Worm (Caenorhabditis elegans) whole organism, late embryonic: Measurements from ENCODE around the gene mrps-2.

Experiments
- C38D4.7 ChIP-seq: fragments of 200-800 bp; sonication (Bioruptor generic); optimal IDR thresholded peaks from 2 replicates; lab custom pipeline; 2018; ENCODE audit warnings: mild to moderate bottlenecking, missing genetic modification characterization, moderate library complexity, missing compliant biosample characterization
- ama-1 ChIP-seq: fragments of 150-350 bp; optimal IDR thresholded peaks from 2 replicates; lab custom pipeline; 2014
- ceh-2 ChIP-seq: sonication (generic microtip); optimal IDR thresholded peaks from 2 replicates; lab custom pipeline; 2016; ENCODE audit warnings: missing genotype, missing genetic modification characterization, missing compliant biosample characterization
- ceh-22 ChIP-seq: sonication (generic microtip); optimal IDR thresholded peaks from 2 replicates; lab custom pipeline; 2017; ENCODE audit warnings: missing biosample characterization, missing genetic modification characterization
- ceh-31 ChIP-seq: sonication (generic microtip); optimal IDR thresholded peaks from 2 replicates; lab custom pipeline; 2016; ENCODE audit warnings: missing genetic modification characterization, missing compliant biosample characterization
- dmd-4 ChIP-seq: sonication (generic microtip); optimal IDR thresholded peaks from 2 replicates; lab custom pipeline; 2016; ENCODE audit warnings: borderline replicate concordance, missing genetic modification characterization, missing compliant biosample characterization
- elt-4 ChIP-seq: sonication (generic microtip); optimal IDR thresholded peaks from 2 replicates; lab custom pipeline; 2016; ENCODE audit warnings: missing genetic modification characterization, missing compliant biosample characterization
- fkh-10 ChIP-seq: fragments of 150-350 bp; optimal IDR thresholded peaks from 2 replicates; lab custom pipeline; 2014; ENCODE audit warnings: missing biosample characterization, missing genetic modification reagents, missing genetic modification characterization
- nhr-232 ChIP-seq: sonication (generic microtip); optimal IDR thresholded peaks from 2 replicates; lab custom pipeline; 2016; ENCODE audit warnings: missing genetic modification characterization, missing compliant biosample characterization
- pha-4 ChIP-seq: fragments of 150-350 bp; optimal IDR thresholded peaks from 2 replicates; lab custom pipeline; 2018; ENCODE audit warnings: missing biosample characterization, missing genetic modification reagents, missing genetic modification characterization
- pqm-1 ChIP-seq: sonication (generic microtip); optimal IDR thresholded peaks from 2 replicates; lab custom pipeline; 2016; ENCODE audit warnings: missing genetic modification characterization, missing compliant biosample characterization
- ref-2 ChIP-seq: sonication (generic microtip); optimal IDR thresholded peaks from 2 replicates; lab custom pipeline; 2016; ENCODE audit warnings: missing genetic modification characterization, missing compliant biosample characterization
- rnt-1 ChIP-seq: sonication (generic microtip); optimal IDR thresholded peaks from 2 replicates; lab custom pipeline; 2016; ENCODE audit warnings: missing genetic modification characterization, missing compliant biosample characterization

DNA sequence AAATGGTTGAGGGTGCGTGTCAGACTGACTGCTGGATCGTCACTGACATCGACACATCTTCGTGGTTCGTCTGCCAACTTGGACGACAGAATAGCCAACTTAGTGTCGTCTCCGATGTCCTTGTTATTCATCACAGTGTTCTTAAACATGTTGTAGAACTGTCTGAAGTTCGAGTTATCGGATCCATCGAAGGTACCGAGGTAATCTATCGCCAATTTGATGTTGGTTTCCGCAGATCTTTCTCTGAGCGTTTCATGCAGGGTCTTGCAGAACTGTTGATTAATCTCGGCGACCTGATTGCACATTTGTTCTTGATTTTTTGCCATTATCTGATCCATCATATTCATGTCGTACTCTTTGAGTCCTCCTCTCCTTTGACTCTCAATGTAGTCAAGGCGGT is 15.8 kb downstream of the mrps-2 start:
- TF ChIP-seq rnt-1 (tag; lab: Kevin White, UChicago) (no peak), C38D4.7 (no peak), ceh-22 (tag; lab: Kevin White, UChicago) (no peak), elt-4 (tag; lab: Kevin White, UChicago) (no peak), ceh-31 (no peak), pha-4 (tag; lab: Kevin White, UChicago) (no peak), dmd-4 (tag; lab: Kevin White, UChicago) (no peak), pqm-1 (tag; lab: Kevin White, UChicago) (no peak), fkh-10 (no peak), nhr-232 (tag; lab: Kevin White, UChicago) (no peak), ama-1 (lab: Kevin White, UChicago) (no peak), ceh-2 (no peak), ref-2 (tag; lab: Kevin White, UChicago) (no peak)
